Fruit fly (Drosophila melanogaster) whole organism, embryonic: ENCODE measurements around the gene VhaPPA1-2.
A peak's percentile ranks its signal among the peaks of the same experiment; 100 is the strongest.

Source experiments
- Abd-B ChIP-seq: fragments of 200-800 bp; sonication (Bioruptor generic); optimal IDR thresholded peaks from 2 replicates; lab custom pipeline; 2018; ENCODE audit warnings: missing biosample characterization, mild to moderate bottlenecking, missing genetic modification characterization, moderate library complexity
- Atf6 ChIP-seq: fragments of 200-800 bp; sonication (Bioruptor generic); IDR thresholded peaks from 2 replicates; pipeline ENCODE4 v1.3.6; 2022; ENCODE audit warnings: missing biosample characterization, missing genetic modification characterization
- CG10959 ChIP-seq: fragments of 200-800 bp; sonication (Bioruptor generic); IDR thresholded peaks from 2 replicates; pipeline ENCODE4 v1.3.6; 2022; ENCODE audit warnings: missing biosample characterization, missing genetic modification characterization
- CG11398 ChIP-seq: fragments of 200-800 bp; sonication (Bioruptor generic); optimal IDR thresholded peaks from 2 replicates; lab custom pipeline; 2016; ENCODE audit warnings: missing biosample characterization, missing genetic modification characterization
- CG13287 ChIP-seq: fragments of 200-800 bp; sonication (Bioruptor generic); IDR thresholded peaks from 2 replicates; pipeline ENCODE4 v1.3.6; 2022; ENCODE audit warnings: missing biosample characterization, missing genetic modification characterization; ENCODE audit not compliant: partially characterized antibody
- CG14050 ChIP-seq: fragments of 200-800 bp; sonication (Bioruptor generic); IDR thresholded peaks from 3 replicates; pipeline ENCODE4 v1.3.6; 2022; ENCODE audit warnings: missing biosample characterization, missing genetic modification characterization
- CG14667 ChIP-seq: fragments of 200-800 bp; sonication (Bioruptor generic); IDR thresholded peaks from 2 replicates; pipeline ENCODE4 v1.3.6; 2022; ENCODE audit warnings: missing biosample characterization, missing genetic modification characterization
- CG15479 ChIP-seq: fragments of 200-800 bp; sonication (Bioruptor generic); optimal IDR thresholded peaks from 3 replicates; lab custom pipeline; 2019; ENCODE audit warnings: missing biosample characterization, mild to moderate bottlenecking, missing genetic modification characterization, moderate library complexity
- CG15514 ChIP-seq: fragments of 200-800 bp; sonication (Bioruptor generic); optimal IDR thresholded peaks from 3 replicates; lab custom pipeline; 2017; ENCODE audit warnings: missing biosample characterization, missing genetic modification characterization, mild to moderate bottlenecking, moderate library complexity, missing genetic modification reagents
- CG17186 ChIP-seq: fragments of 200-800 bp; sonication (Bioruptor generic); optimal IDR thresholded peaks from 3 replicates; lab custom pipeline; 2017; ENCODE audit warnings: missing biosample characterization, missing genetic modification reagents, missing genetic modification characterization
- CG18764 ChIP-seq: fragments of 200-800 bp; sonication (Bioruptor generic); optimal IDR thresholded peaks from 3 replicates; lab custom pipeline; 2016; ENCODE audit warnings: missing biosample characterization, missing genetic modification characterization
- CG2199 ChIP-seq: fragments of 200-800 bp; sonication (Bioruptor generic); IDR thresholded peaks from 3 replicates; pipeline ENCODE4 v1.3.6; 2022; ENCODE audit warnings: missing biosample characterization, missing genetic modification characterization
- CG2202 ChIP-seq: fragments of 200-800 bp; sonication (Bioruptor generic); optimal IDR thresholded peaks from 2 replicates; lab custom pipeline; 2018; ENCODE audit warnings: missing biosample characterization, mild to moderate bottlenecking, missing genetic modification characterization
- CG31365 ChIP-seq: fragments of 200-800 bp; sonication (Bioruptor generic); optimal IDR thresholded peaks from 2 replicates; lab custom pipeline; 2018; ENCODE audit warnings: missing biosample characterization, mild to moderate bottlenecking, missing genetic modification characterization
- CG32532 ChIP-seq: fragments of 200-800 bp; sonication (Bioruptor generic); IDR thresholded peaks from 2 replicates; pipeline ENCODE4 v1.3.6; 2022; ENCODE audit warnings: missing biosample characterization, missing genetic modification characterization
- CG7357 ChIP-seq: fragments of 200-800 bp; sonication (Bioruptor generic); IDR thresholded peaks from 3 replicates; pipeline ENCODE4 v1.3.6; 2022; ENCODE audit warnings: missing biosample characterization, missing genetic modification characterization
- CG9817 ChIP-seq: fragments of 200-800 bp; sonication (Bioruptor generic); optimal IDR thresholded peaks from 2 replicates; lab custom pipeline; 2018; ENCODE audit warnings: missing biosample characterization, mild to moderate bottlenecking, missing genetic modification characterization, moderate library complexity
- CG9876 ChIP-seq: fragments of 200-800 bp; sonication (Bioruptor generic); optimal IDR thresholded peaks from 2 replicates; lab custom pipeline; 2016; ENCODE audit warnings: missing biosample characterization, missing genetic modification characterization
- CoRest ChIP-seq: fragments of 200-800 bp; sonication (Bioruptor generic); optimal IDR thresholded peaks from 3 replicates; lab custom pipeline; 2018; ENCODE audit warnings: missing biosample characterization, mild to moderate bottlenecking, missing genetic modification characterization, moderate library complexity
- Deaf1 ChIP-seq: fragments of 200-800 bp; optimal IDR thresholded peaks from 3 replicates; lab custom pipeline; 2019; ENCODE audit warnings: missing biosample characterization, mild to moderate bottlenecking, missing genetic modification characterization, moderate library complexity
- Dfd ChIP-seq, 2 experiments: fragments of >200 bp; optimal IDR thresholded peaks; 2 replicates each; lab custom pipeline; 2017; ENCODE audit warnings: missing biosample characterization in 2 of 2, missing genetic modification characterization in 2 of 2
- H2.0 ChIP-seq: fragments of 200-800 bp; sonication (Bioruptor generic); IDR thresholded peaks from 2 replicates; pipeline ENCODE4 v1.3.6; 2022; ENCODE audit warnings: missing biosample characterization, missing genetic modification characterization
- HLH3B ChIP-seq: fragments of 200-800 bp; sonication (Bioruptor generic); IDR thresholded peaks from 2 replicates; pipeline ENCODE4 v1.3.6; 2022; ENCODE audit warnings: missing biosample characterization, missing genetic modification characterization
- HmgD ChIP-seq: fragments of 200-800 bp; sonication (Bioruptor generic); optimal IDR thresholded peaks from 3 replicates; lab custom pipeline; 2016; ENCODE audit warnings: missing biosample characterization, missing genetic modification characterization
- Hmr ChIP-seq: fragments of 200-800 bp; sonication (Bioruptor generic); optimal IDR thresholded peaks from 3 replicates; lab custom pipeline; 2017; ENCODE audit warnings: mild to moderate bottlenecking, missing biosample characterization, missing genetic modification reagents, missing genetic modification characterization
- Med ChIP-seq: fragments of 200-800 bp; sonication (Bioruptor generic); peaks from one replicate; lab custom pipeline; 2016; ENCODE audit warnings: missing biosample characterization, missing genetic modification characterization, mild to moderate bottlenecking, inconsistent platforms, moderate library complexity
- Meics ChIP-seq: fragments of 200-800 bp; sonication (Bioruptor generic); optimal IDR thresholded peaks from 2 replicates; lab custom pipeline; 2017; ENCODE audit warnings: missing biosample characterization, mild to moderate bottlenecking, missing genetic modification characterization
- Neu2 ChIP-seq: fragments of 200-800 bp; sonication (Bioruptor generic); optimal IDR thresholded peaks from 3 replicates; lab custom pipeline; 2016; ENCODE audit warnings: missing biosample characterization, missing genetic modification characterization, borderline replicate concordance
- Sin3A ChIP-seq: fragments of >200 bp; optimal IDR thresholded peaks from 2 replicates; lab custom pipeline; 2018
- ab ChIP-seq: fragments of 200-800 bp; sonication (Bioruptor generic); optimal IDR thresholded peaks from 2 replicates; lab custom pipeline; 2016; ENCODE audit warnings: missing biosample characterization, missing genetic modification characterization
- al ChIP-seq: fragments of 200-800 bp; sonication (Bioruptor generic); IDR thresholded peaks from 2 replicates; pipeline ENCODE4 v1.3.6; 2022; ENCODE audit warnings: missing biosample characterization, missing genetic modification characterization
- aop ChIP-seq: fragments of 200-800 bp; sonication (Bioruptor generic); IDR thresholded peaks from 2 replicates; pipeline ENCODE4 v1.3.6; 2022; ENCODE audit warnings: missing biosample characterization, missing genetic modification characterization
- bsh ChIP-seq, 2 experiments: fragments of 200-800 bp; sonication (Bioruptor generic); optimal IDR thresholded peaks; 2 replicates each; lab custom pipeline; 2017 to 2018; ENCODE audit warnings: mild to moderate bottlenecking in 2 of 2, missing biosample characterization in 2 of 2, missing genetic modification characterization in 2 of 2, moderate library complexity in 1 of 2
- corto ChIP-seq: fragments of 200-800 bp; sonication (Bioruptor generic); optimal IDR thresholded peaks from 2 replicates; lab custom pipeline; 2016; ENCODE audit warnings: missing biosample characterization, mild to moderate bottlenecking, missing genetic modification characterization, moderate library complexity
- dan ChIP-seq: fragments of 200-800 bp; sonication (Bioruptor generic); IDR thresholded peaks from 2 replicates; pipeline ENCODE4 v1.3.6; 2022; ENCODE audit warnings: missing biosample characterization, missing genetic modification characterization
- dysf ChIP-seq: fragments of 200-800 bp; sonication (Bioruptor generic); IDR thresholded peaks from 3 replicates; pipeline ENCODE4 v1.3.6; 2022; ENCODE audit warnings: missing biosample characterization, missing genetic modification characterization
- eyg ChIP-seq: fragments of 200-800 bp; sonication (Bioruptor generic); optimal IDR thresholded peaks from 3 replicates; lab custom pipeline; 2016; ENCODE audit warnings: missing biosample characterization, missing genetic modification characterization
- fru ChIP-seq: fragments of >200 bp; optimal IDR thresholded peaks from 2 replicates; lab custom pipeline; 2017
- gro ChIP-seq: fragments of 200-800 bp; sonication (Bioruptor generic); optimal IDR thresholded peaks from 2 replicates; lab custom pipeline; 2016; ENCODE audit warnings: missing biosample characterization, missing genetic modification characterization
- inv ChIP-seq: fragments of 200-800 bp; sonication (Bioruptor generic); IDR thresholded peaks from 2 replicates; pipeline ENCODE4 v1.3.6; 2022; ENCODE audit warnings: missing biosample characterization, missing genetic modification characterization; ENCODE audit not compliant: partially characterized antibody
- nau ChIP-seq: fragments of 200-800 bp; sonication (Bioruptor generic); optimal IDR thresholded peaks from 3 replicates; lab custom pipeline; 2017; ENCODE audit warnings: missing biosample characterization, mild to moderate bottlenecking, missing genetic modification characterization, missing genetic modification reagents
- nerfin-2 ChIP-seq: fragments of 200-800 bp; sonication (Bioruptor generic); IDR thresholded peaks from 2 replicates; pipeline ENCODE4 v1.3.6; 2022; ENCODE audit warnings: missing biosample characterization, missing genetic modification characterization; ENCODE audit not compliant: partially characterized antibody
- oc ChIP-seq: fragments of 200-800 bp; sonication (Bioruptor generic); optimal IDR thresholded peaks from 2 replicates; lab custom pipeline; 2018; ENCODE audit warnings: missing biosample characterization, mild to moderate bottlenecking, missing genetic modification characterization, moderate library complexity
- prd ChIP-seq, 3 experiments: fragments of >200 bp in 2 of 3; fragments of 200-800 bp in 1 of 3; sonication (Bioruptor generic) in 1 of 3; optimal IDR thresholded peaks in 2 of 3; IDR thresholded peaks in 1 of 3; 2 replicates in 2 of 3; 3 replicates in 1 of 3; pipeline versions ENCODE4 v1.3.6 to Lab custom; 2017 to 2022; ENCODE audit warnings: missing biosample characterization in 1 of 3, missing genetic modification characterization in 1 of 3
- scrt ChIP-seq: fragments of 200-800 bp; sonication (Bioruptor generic); optimal IDR thresholded peaks from 2 replicates; lab custom pipeline; 2018; ENCODE audit warnings: missing biosample characterization, mild to moderate bottlenecking, missing genetic modification characterization, moderate library complexity
- seq ChIP-seq: fragments of 200-800 bp; sonication (Bioruptor generic); IDR thresholded peaks from 2 replicates; pipeline ENCODE4 v1.3.6; 2022; ENCODE audit warnings: missing biosample characterization, missing genetic modification characterization
- sim ChIP-seq: fragments of 200-800 bp; sonication (Bioruptor generic); IDR thresholded peaks from 2 replicates; pipeline ENCODE4 v1.3.6; 2022; ENCODE audit warnings: missing biosample characterization, missing genetic modification characterization
- slou ChIP-seq: fragments of 200-800 bp; sonication (Bioruptor generic); optimal IDR thresholded peaks from 3 replicates; lab custom pipeline; 2016; ENCODE audit warnings: missing biosample characterization, missing genetic modification characterization
- tin ChIP-seq: fragments of 200-800 bp; sonication (Bioruptor generic); optimal IDR thresholded peaks from 3 replicates; lab custom pipeline; 2016; ENCODE audit warnings: missing biosample characterization, missing genetic modification characterization
- tx ChIP-seq: fragments of 200-800 bp; sonication (Bioruptor generic); optimal IDR thresholded peaks from 2 replicates; lab custom pipeline; 2016; ENCODE audit warnings: missing biosample characterization, missing genetic modification characterization
- vvl ChIP-seq: fragments of 200-800 bp; sonication (Bioruptor generic); IDR thresholded peaks from 2 replicates; pipeline ENCODE4 v1.3.6; 2022; ENCODE audit warnings: missing biosample characterization, missing genetic modification characterization

VhaPPA1-2 gene

DNA sequence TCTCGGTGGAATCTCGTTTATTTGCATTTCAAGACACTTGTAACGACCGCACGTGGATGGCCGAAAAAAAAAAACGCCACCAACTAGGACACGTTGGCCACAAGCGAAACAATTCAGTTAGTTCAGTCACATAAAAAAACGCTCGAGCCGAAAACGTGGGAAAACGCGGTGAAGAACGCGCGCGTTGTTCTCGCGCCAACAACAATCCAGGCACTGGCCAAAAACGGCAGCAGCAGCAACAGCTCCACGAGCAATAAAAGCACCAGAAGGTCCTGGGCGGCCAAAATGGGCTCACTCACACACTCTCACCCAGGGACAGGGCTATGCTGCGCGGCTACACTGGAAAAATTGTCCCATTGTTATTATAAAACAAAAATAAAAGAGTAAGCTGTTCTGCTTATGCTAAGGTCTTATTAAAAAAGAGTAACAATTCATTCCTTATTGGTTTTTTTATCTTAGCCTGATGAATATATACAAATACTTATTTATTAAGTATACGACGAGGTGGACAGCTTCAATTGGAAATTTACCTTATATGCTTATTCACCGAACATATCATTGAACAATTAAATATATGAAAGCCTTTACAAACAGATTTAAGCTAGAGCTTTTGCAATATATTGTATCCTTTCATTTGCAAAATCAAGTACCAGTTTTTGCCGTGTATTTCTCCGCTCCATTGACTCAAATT, 24.7 kb downstream of the VhaPPA1-2 start, which contains the start of gene btsz (continued):
- TF ChIP-seq Hmr (GFP tag; lab: Kevin White, UChicago) (peak; percentile 77), Med (GFP tag; lab: Kevin White, UChicago) (peak; percentile 18), dysf (GFP tag; lab: Robert Waterston, UW) (peak; percentile 47; the same call in 2 of the 3 replicates), dan (GFP tag; lab: Robert Waterston, UW) (no peak), Meics (GFP tag; lab: Kevin White, UChicago) (peak; percentile 79), tin (peak; percentile 7), CG9876 (GFP tag; lab: Kevin White, UChicago) (no peak), CG11398 (GFP tag; lab: Kevin White, UChicago) (no peak), H2.0 (no peak), seq (no peak), CG7357 (GFP tag; lab: Robert Waterston, UW) (no peak), Deaf1 (no peak), CG14667 (no peak), CG15479 (GFP tag; lab: Kevin White, UChicago) (no peak), corto (no peak), CG13287 (GFP tag; lab: Robert Waterston, UW) (no peak), Dfd (GFP tag; optimal IDR thresholded peaks at IDR 0.05; lab: Kevin White, UChicago) (no peak), CG15514 (GFP tag; lab: Kevin White, UChicago) (peak; percentile 47), gro (GFP tag; lab: Kevin White, UChicago) (no peak), fru (lab: Kevin White, UChicago) (no peak), oc (no peak), CG31365 (tag; lab: Kevin White, UChicago) (no peak), CG14050 (GFP tag; lab: Robert Waterston, UW) (no peak), nau (no peak), scrt (GFP tag; lab: Kevin White, UChicago) (peak; percentile 57), CG17186 (GFP tag; lab: Kevin White, UChicago) (no peak), vvl (GFP tag; lab: Robert Waterston, UW) (no peak), CoRest (peak; percentile 59), tx (no peak), Atf6 (GFP tag; lab: Robert Waterston, UW) (0 out of 2 replicates have a peak, but pooled peaks have one; percentile 16), inv (no peak), sim (no peak), al (GFP tag; lab: Robert Waterston, UW) (no peak), Neu2 (GFP tag; lab: Kevin White, UChicago) (no peak), CG10959 (GFP tag; lab: Robert Waterston, UW) (no peak), Sin3A (lab: Kevin White, UChicago) (no peak), eyg (no peak), HLH3B (GFP tag; lab: Robert Waterston, UW) (no peak), CG18764 (GFP tag; lab: Kevin White, UChicago) (no peak), bsh (GFP tag; optimal IDR thresholded peaks at IDR 0.05; lab: Kevin White, UChicago) (no peak), slou (GFP tag; lab: Kevin White, UChicago) (no peak), ab (GFP tag; lab: Kevin White, UChicago) (no peak), CG2202 (tag; lab: Kevin White, UChicago) (no peak), nerfin-2 (GFP tag; lab: Robert Waterston, UW) (no peak), HmgD (GFP tag; lab: Kevin White, UChicago) (no peak), aop (GFP tag; lab: Robert Waterston, UW) (no peak), Abd-B (GFP tag; lab: Kevin White, UChicago) (peak; percentile 6), CG32532 (no peak), CG2199 (GFP tag; lab: Robert Waterston, UW) (no peak), CG9817 (tag; lab: Kevin White, UChicago) (peak; percentile 13), prd (optimal IDR thresholded peaks at IDR 0.05; lab: Kevin White, UChicago) (no peak), prd (GFP tag; IDR thresholded peaks at IDR 0.05; lab: Robert Waterston, UW) (no peak)
